Worm (Caenorhabditis elegans) whole organism, L1 larva: ENCODE results near the gene F56D6.6.

Experiments used
- ama-1 ChIP-seq: fragments of 150-350 bp; optimal IDR thresholded peaks from 2 replicates; lab custom pipeline; 2014
- elt-3 ChIP-seq, 6 experiments: fragments of 150-350 bp in 1 of 6; sonication (generic microtip); optimal IDR thresholded peaks; 2 replicates each; lab custom pipeline; 2017 to 2018; ENCODE audit warnings: missing biosample characterization in 6 of 6, missing genetic modification characterization in 6 of 6, inconsistent platforms in 1 of 6
- fos-1 ChIP-seq: fragments of 150-350 bp; optimal IDR thresholded peaks from 2 replicates; lab custom pipeline; 2014; ENCODE audit warnings: missing biosample characterization, missing genetic modification characterization
- lsy-2 ChIP-seq, 2 experiments: fragments of 150-350 bp; optimal IDR thresholded peaks; 2 replicates each; lab custom pipeline; 2014; ENCODE audit warnings: missing biosample characterization in 2 of 2, missing genetic modification characterization in 2 of 2
- nhr-12 ChIP-seq: sonication (generic microtip); optimal IDR thresholded peaks from 2 replicates; lab custom pipeline; 2017; ENCODE audit warnings: missing biosample characterization, missing genetic modification characterization
- nhr-237 ChIP-seq: fragments of 150-350 bp; optimal IDR thresholded peaks from 2 replicates; lab custom pipeline; 2014; ENCODE audit warnings: missing biosample characterization, missing genetic modification characterization
- nhr-47 ChIP-seq: sonication (generic microtip); optimal IDR thresholded peaks from 2 replicates; lab custom pipeline; 2016; ENCODE audit warnings: mild to moderate bottlenecking, missing genetic modification characterization, moderate library complexity, missing compliant biosample characterization
- nhr-77 ChIP-seq: fragments of 150-350 bp; optimal IDR thresholded peaks from 2 replicates; lab custom pipeline; 2014; ENCODE audit warnings: missing biosample characterization, missing genetic modification characterization
- rnt-1 ChIP-seq: sonication (generic microtip); optimal IDR thresholded peaks from 2 replicates; lab custom pipeline; 2016; ENCODE audit warnings: mild to moderate bottlenecking, missing genetic modification characterization, moderate library complexity, missing compliant biosample characterization
- snpc-4 ChIP-seq: fragments of 150-350 bp; optimal IDR thresholded peaks from 2 replicates; lab custom pipeline; 2014; ENCODE audit warnings: missing biosample characterization, missing genetic modification characterization
- sup-37 ChIP-seq: fragments of 200-800 bp; sonication (Bioruptor generic); optimal IDR thresholded peaks from 2 replicates; lab custom pipeline; 2018; ENCODE audit warnings: mild to moderate bottlenecking, missing genetic modification characterization, missing compliant biosample characterization
- unc-62 ChIP-seq: fragments of 150-350 bp; optimal IDR thresholded peaks from 2 replicates; lab custom pipeline; 2014; ENCODE audit warnings: missing biosample characterization, missing genetic modification reagents, missing genetic modification characterization
- ztf-11 ChIP-seq, 2 experiments: sonication (generic microtip); optimal IDR thresholded peaks; 2 replicates each; lab custom pipeline; 2016 to 2017; ENCODE audit warnings: missing genetic modification characterization in 2 of 2, missing biosample characterization in 1 of 2, missing compliant biosample characterization in 1 of 2
- ztf-4 ChIP-seq: fragments of 150-350 bp; optimal IDR thresholded peaks from 2 replicates; lab custom pipeline; 2014; ENCODE audit warnings: missing biosample characterization, missing genetic modification characterization

ce11 chrIV:3860419-3860818 lies 42.6 kb upstream of the F56D6.6 start:
- TF ChIP-seq ama-1 (no peak), sup-37 (no peak), fos-1 (tag; lab: Kevin White, UChicago) (no peak), snpc-4 (tag; lab: Kevin White, UChicago) (no peak), nhr-237 (no peak), rnt-1 (no peak), nhr-12 (tag; lab: Kevin White, UChicago) (no peak), nhr-77 (tag; lab: Kevin White, UChicago) (no peak), nhr-47 (tag; lab: Kevin White, UChicago) (no peak), ztf-4 (no peak), lsy-2 (tag; optimal IDR thresholded peaks at IDR 0.05; lab: Kevin White, UChicago) (no peak), elt-3 (tag; optimal IDR thresholded peaks at IDR 0.05; lab: Kevin White, UChicago) (no peak), ztf-11 (tag; optimal IDR thresholded peaks at IDR 0.05; lab: Kevin White, UChicago) (no peak), unc-62 (no peak)
